Worm (Caenorhabditis elegans): ENCODE results near the gene unc-53.
A peak's percentile ranks its signal among the peaks of the same experiment; 100 is the strongest.

Gene unc-53

DNA sequence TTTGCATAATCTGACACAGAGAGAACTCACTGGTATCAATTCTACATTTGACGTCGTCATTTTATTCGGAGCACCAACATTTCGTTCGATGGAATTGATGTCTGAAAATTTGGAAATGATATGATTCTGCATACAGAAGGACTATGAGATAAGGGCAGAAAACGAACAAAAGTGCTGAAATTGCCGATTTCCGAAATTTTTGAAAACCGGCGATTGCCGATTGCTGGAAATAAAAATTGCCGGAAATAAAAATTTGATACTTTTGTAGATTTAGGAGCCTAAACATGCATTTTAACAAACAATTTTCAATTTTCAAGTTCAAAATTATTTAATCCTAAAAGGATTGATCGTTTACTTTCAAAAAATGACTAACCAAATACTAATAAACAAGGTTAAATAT lies at the start of gene unc-53:
unc-53 (minus strand) TSS at position 101 of the 400 bp plus-strand sequence.
- TF ChIP-seq skn-1 (tag; optimal IDR thresholded peaks at IDR 0.05), result no peak
- TF ChIP-seq ztf-4 (tag; optimal IDR thresholded peaks at IDR 0.05), result no peak
- no peak for TF ChIP-seq nhr-25 (tag; optimal IDR thresholded peaks at IDR 0.05)
- no peak for TF ChIP-seq mbf-1 (tag; optimal IDR thresholded peaks at IDR 0.05)
- TF ChIP-seq peb-1 (tag; optimal IDR thresholded peaks at IDR 0.05), result no peak
- no peak for TF ChIP-seq sma-3 (GFP tag; optimal IDR thresholded peaks at IDR 0.05)
- no peak for TF ChIP-seq egl-27 (tag; optimal IDR thresholded peaks at IDR 0.05)
- no peak for TF ChIP-seq nhr-11 (tag; optimal IDR thresholded peaks at IDR 0.05)
- TF ChIP-seq nhr-12 (tag; optimal IDR thresholded peaks at IDR 0.05), result no peak
- TF ChIP-seq unc-55 (GFP tag; optimal IDR thresholded peaks at IDR 0.05), result no peak
- no peak for TF ChIP-seq nhr-23 (tag; optimal IDR thresholded peaks at IDR 0.05)
- no peak for TF ChIP-seq elt-1 (tag; optimal IDR thresholded peaks at IDR 0.05)
- no peak for TF ChIP-seq fos-1 (tag; optimal IDR thresholded peaks at IDR 0.05)
- no peak for TF ChIP-seq mab-5 (tag; optimal IDR thresholded peaks at IDR 0.05)
- TF ChIP-seq alr-1 (tag; optimal IDR thresholded peaks at IDR 0.05), result no peak
- TF ChIP-seq gmeb-1 (tag; optimal IDR thresholded peaks at IDR 0.05), result no peak
- no peak for TF ChIP-seq sma-9 (GFP tag; optimal IDR thresholded peaks at IDR 0.05)
- no peak for TF ChIP-seq sma-9 (tag; optimal IDR thresholded peaks at IDR 0.05)

DNA sequence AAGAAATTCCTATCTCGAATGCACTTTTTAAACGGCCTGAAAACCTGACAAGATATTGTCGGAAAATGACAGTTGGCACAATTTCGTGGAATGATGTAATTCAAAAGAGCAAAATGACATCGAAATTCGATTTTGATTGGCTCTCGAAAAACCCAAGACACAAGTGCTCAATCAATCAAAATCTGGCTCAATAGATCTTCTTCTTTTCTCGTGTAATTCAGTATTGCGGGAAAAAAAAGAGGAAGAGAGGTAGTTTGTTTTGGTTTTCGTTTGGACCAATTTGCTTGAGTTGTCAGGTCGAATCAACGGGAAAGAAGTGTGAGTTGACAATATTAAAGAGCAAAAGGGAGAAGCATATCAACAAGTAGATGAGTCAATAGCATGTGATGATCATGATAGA lies 46.5 kb upstream of the unc-53 start:
- peak; percentile 11 for TF ChIP-seq F13H6.1 (tag; optimal IDR thresholded peaks at IDR 0.05)
- TF ChIP-seq ZK546.5 (tag; optimal IDR thresholded peaks at IDR 0.05), result no peak
- peak; percentile 88 for TF ChIP-seq nhr-129 (tag; optimal IDR thresholded peaks at IDR 0.05)
- peak in 1 of 2 experiments; percentile 39 for TF ChIP-seq lsy-2 (tag; optimal IDR thresholded peaks at IDR 0.05)

DNA sequence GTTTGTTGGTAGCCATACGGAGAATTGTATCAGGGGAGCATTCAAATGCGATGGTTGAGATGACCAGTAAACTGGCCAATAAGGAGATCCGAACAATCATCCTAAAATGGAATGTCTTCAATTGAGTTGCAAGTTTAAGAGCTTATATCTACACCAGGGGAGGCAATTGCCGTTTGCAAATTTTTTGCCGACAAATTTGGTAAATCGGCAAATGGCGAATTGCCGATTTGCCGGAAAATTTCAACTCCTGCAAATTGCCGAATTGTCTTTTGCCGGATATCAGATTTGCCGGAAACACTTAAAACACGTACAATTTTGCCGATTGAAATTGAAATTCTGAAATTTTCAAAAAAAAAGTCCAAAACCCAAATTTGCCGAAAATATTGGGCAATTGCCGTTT lies 45.6 kb upstream of the unc-53 start, which contains the start of gene F40F8.5:
F40F8.5 (minus strand) TSS at position 101 of the 400 bp plus-strand sequence.
- no peak for TF ChIP-seq ztf-11 (tag; optimal IDR thresholded peaks at IDR 0.05)
- TF ChIP-seq crh-2 (tag; optimal IDR thresholded peaks at IDR 0.05), result no peak
- no peak for TF ChIP-seq sma-3 (GFP tag; optimal IDR thresholded peaks at IDR 0.05)
- TF ChIP-seq sem-4 (tag; optimal IDR thresholded peaks at IDR 0.05), result no peak
- no peak for TF ChIP-seq nhr-6 (tag; optimal IDR thresholded peaks at IDR 0.05)
- TF ChIP-seq blmp-1 (tag; optimal IDR thresholded peaks at IDR 0.05; ENCODE audit: insufficient read depth), result no peak
- TF ChIP-seq nhr-237 (tag; optimal IDR thresholded peaks at IDR 0.05), result no peak
- TF ChIP-seq nhr-11 (tag; optimal IDR thresholded peaks at IDR 0.05), result no peak
- TF ChIP-seq peb-1 (tag; optimal IDR thresholded peaks at IDR 0.05), result no peak
- no peak for TF ChIP-seq ceh-16 (tag; optimal IDR thresholded peaks at IDR 0.05)
- no peak for TF ChIP-seq nhr-23 (tag; optimal IDR thresholded peaks at IDR 0.05)
- TF ChIP-seq nhr-21 (tag; optimal IDR thresholded peaks at IDR 0.05), result no peak
- no peak for TF ChIP-seq ztf-1 (GFP tag; conservative IDR thresholded peaks at IDR 0.05)
- no peak for TF ChIP-seq nhr-25 (tag; optimal IDR thresholded peaks at IDR 0.05)
- TF ChIP-seq nhr-129 (tag; optimal IDR thresholded peaks at IDR 0.05), result no peak

DNA sequence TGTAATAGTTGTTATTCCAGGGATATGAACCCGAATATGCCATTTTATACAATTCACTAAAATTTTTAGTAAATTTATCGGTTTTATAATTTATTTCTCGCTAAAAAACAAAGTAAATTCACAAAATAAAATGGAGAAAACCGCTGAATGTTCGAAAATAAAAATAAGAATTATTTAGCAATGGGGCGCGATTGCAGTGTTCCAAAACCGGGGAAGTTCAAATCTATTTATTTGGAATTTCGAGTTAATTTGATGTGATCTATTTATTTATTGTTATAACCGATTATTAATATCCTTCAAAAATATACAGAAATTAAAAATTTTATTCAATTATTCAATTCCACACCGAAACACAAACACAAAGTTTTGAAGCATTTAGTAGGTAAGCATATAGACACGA lies 43.3 kb upstream of the unc-53 start, which contains the start of gene F40F8.11:
F40F8.11 (minus strand) TSS at position 49 of the 400 bp plus-strand sequence.
- TF ChIP-seq crh-2 (tag; optimal IDR thresholded peaks at IDR 0.05) (peak; percentile 48), nhr-77 (tag; optimal IDR thresholded peaks at IDR 0.05) (no peak), dmd-4 (tag; optimal IDR thresholded peaks at IDR 0.05) (no peak), F13H6.1 (tag; optimal IDR thresholded peaks at IDR 0.05) (peak; percentile 15), ztf-4 (tag; optimal IDR thresholded peaks at IDR 0.05) (peak; percentile 22), unc-55 (GFP tag; optimal IDR thresholded peaks at IDR 0.05) (peak; percentile 80), aly-2 (tag; optimal IDR thresholded peaks at IDR 0.05) (no peak), C34F6.9 (tag; optimal IDR thresholded peaks at IDR 0.05) (peak; percentile 60), nhr-10 (tag; optimal IDR thresholded peaks at IDR 0.05) (no peak), unc-39 (tag; optimal IDR thresholded peaks at IDR 0.05) (no peak), gmeb-1 (tag; optimal IDR thresholded peaks at IDR 0.05) (peak; percentile 94), sma-3 (GFP tag; optimal IDR thresholded peaks at IDR 0.05) (no peak), ceh-16 (tag; optimal IDR thresholded peaks at IDR 0.05) (no peak), lin-13 (GFP tag; optimal IDR thresholded peaks at IDR 0.05) (peak; percentile 54), nhr-129 (tag; optimal IDR thresholded peaks at IDR 0.05) (peak; percentile 1), lsy-2 (tag; optimal IDR thresholded peaks at IDR 0.05) (peak; percentile 18 to 77), mab-5 (tag; optimal IDR thresholded peaks at IDR 0.05) (peak; percentile 44), nhr-21 (tag; optimal IDR thresholded peaks at IDR 0.05) (no peak), nhr-25 (tag; optimal IDR thresholded peaks at IDR 0.05) (peak; percentile 38)
